Fruit fly (Drosophila melanogaster): ENCODE data around the gene Noc1.

The Noc1 gene

DNA sequence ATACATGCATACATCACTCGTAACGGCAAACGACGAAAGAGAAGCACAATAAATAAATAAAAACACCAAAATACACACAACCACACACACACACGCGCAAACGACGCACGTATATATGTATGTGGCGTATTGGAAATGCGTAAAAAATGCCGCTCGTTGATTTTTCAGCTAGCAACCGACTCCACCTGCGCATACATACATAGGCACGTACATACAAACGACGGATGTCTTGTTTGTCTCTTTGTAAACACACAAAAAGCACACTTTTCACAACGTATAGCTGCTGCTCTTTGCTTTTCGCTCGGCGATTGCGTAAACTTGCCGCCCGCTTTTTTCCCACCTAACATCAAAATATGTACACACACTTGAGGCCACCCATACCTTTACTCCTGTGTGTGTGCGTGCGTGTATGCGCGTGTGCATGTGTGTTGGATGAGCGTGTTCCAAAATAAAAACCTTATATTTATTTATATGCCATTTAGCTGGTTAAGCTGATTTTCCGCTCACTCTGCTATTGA lies 45.4 kb downstream of the Noc1 start (continued):
- TF ChIP-seq D19A (tag; optimal IDR thresholded peaks at IDR 0.05) (no peak), Gsc (GFP tag; IDR thresholded peaks at IDR 0.05) (no peak), CG31441 (GFP tag; IDR thresholded peaks at IDR 0.05) (no peak), Ada2b (GFP tag; IDR thresholded peaks at IDR 0.05) (no peak), vnd (GFP tag; IDR thresholded peaks at IDR 0.05; ENCODE audit: partially characterized antibody) (no peak), dimm (GFP tag; IDR thresholded peaks at IDR 0.05) (no peak), CG4328 (GFP tag; optimal IDR thresholded peaks at IDR 0.05) (peak; percentile 79), Lpt (GFP tag; optimal IDR thresholded peaks at IDR 0.05) (no peak), lilli (GFP tag; optimal IDR thresholded peaks at IDR 0.05) (peak; percentile 5), pfk (GFP tag; optimal IDR thresholded peaks at IDR 0.05) (peak; percentile 55), CG17186 (GFP tag; optimal IDR thresholded peaks at IDR 0.05) (no peak), bab2 (GFP tag; optimal IDR thresholded peaks at IDR 0.05) (no peak), D (optimal IDR thresholded peaks at IDR 0.05) (peak; percentile 27), D (GFP tag; optimal IDR thresholded peaks at IDR 0.05) (no peak), knrl (GFP tag; IDR thresholded peaks at IDR 0.05; ENCODE audit: partially characterized antibody) (no peak), Atf3 (GFP tag; optimal IDR thresholded peaks at IDR 0.05) (no peak), CG6765 (GFP tag; optimal IDR thresholded peaks at IDR 0.05) (peak; percentile 49), lbe (GFP tag; optimal IDR thresholded peaks at IDR 0.05) (no peak), CG10209 (GFP tag; optimal IDR thresholded peaks at IDR 0.05) (peak; percentile 30), CG14860 (GFP tag; IDR thresholded peaks at IDR 0.05; ENCODE audit: partially characterized antibody) (no peak), CG16779 (GFP tag; IDR thresholded peaks at IDR 0.05) (no peak), CG12071 (GFP tag; optimal IDR thresholded peaks at IDR 0.05) (peak; percentile 68), disco-r (GFP tag; optimal IDR thresholded peaks at IDR 0.05) (no peak), sna (GFP tag; IDR thresholded peaks at IDR 0.05; ENCODE audit: partially characterized antibody) (no peak), Sox100B (GFP tag; optimal IDR thresholded peaks at IDR 0.05) (peak; percentile 10), CG31224 (GFP tag; IDR thresholded peaks at IDR 0.05) (no peak), Usf (GFP tag; optimal IDR thresholded peaks at IDR 0.05) (no peak), Opbp (GFP tag; IDR thresholded peaks at IDR 0.05; ENCODE audit: partially characterized antibody) (no peak), CG8478 (optimal IDR thresholded peaks at IDR 0.05) (peak; percentile 88), kni (GFP tag; optimal IDR thresholded peaks at IDR 0.05) (peak; percentile 95), corto (GFP tag; optimal IDR thresholded peaks at IDR 0.05) (peak; percentile 63), CG14965 (GFP tag; optimal IDR thresholded peaks at IDR 0.05; ENCODE audit: borderline replicate concordance) (peak; percentile 3), CG2875 (GFP tag; optimal IDR thresholded peaks at IDR 0.05) (peak; percentile 35), CG6813 (GFP tag; optimal IDR thresholded peaks at IDR 0.05) (peak; percentile 71), bbx (GFP tag; IDR thresholded peaks at IDR 0.05; ENCODE audit: partially characterized antibody) (no peak), HLH54F (GFP tag; optimal IDR thresholded peaks at IDR 0.05) (no peak), Trl (optimal IDR thresholded peaks at IDR 0.05) (peak in 1 of 2 experiments; percentile 68), Trl (GFP tag; optimal IDR thresholded peaks at IDR 0.05) (no peak), Dad (GFP tag; optimal IDR thresholded peaks at IDR 0.05) (no peak), CG1832 (GFP tag; optimal IDR thresholded peaks at IDR 0.05) (no peak), HmgD (GFP tag; optimal IDR thresholded peaks at IDR 0.05) (no peak), tll (GFP tag; optimal IDR thresholded peaks at IDR 0.05) (peak in 1 of 2 experiments; percentile 44), CG10543 (GFP tag; optimal IDR thresholded peaks at IDR 0.05) (peak; percentile 94), gsb (GFP tag; IDR thresholded peaks at IDR 0.05) (no peak), abd-A (tag; optimal IDR thresholded peaks at IDR 0.05) (peak; percentile 96), CG1233 (GFP tag; optimal IDR thresholded peaks at IDR 0.05) (peak; percentile 57), aop (GFP tag; IDR thresholded peaks at IDR 0.05) (no peak), psq (GFP tag; optimal IDR thresholded peaks at IDR 0.05) (peak; percentile 10), chif (GFP tag; optimal IDR thresholded peaks at IDR 0.05) (no peak), CG8089 (GFP tag; optimal IDR thresholded peaks at IDR 0.05) (no peak), sd (tag; optimal IDR thresholded peaks at IDR 0.05) (peak; percentile 80)
